Fruit fly (Drosophila melanogaster) whole organism, adult: ENCODE measurements around the gene Pdh.

Experiments
- CG7101 ChIP-seq: fragments of 200-800 bp; sonication (Bioruptor generic); optimal IDR thresholded peaks from 2 replicates; lab custom pipeline; 2018; ENCODE audit warnings: missing biosample characterization, mild to moderate bottlenecking, missing genetic modification characterization, moderate library complexity
- Clk ChIP-seq: fragments of 200-800 bp; sonication (Bioruptor generic); optimal IDR thresholded peaks from 2 replicates; lab custom pipeline; 2017; ENCODE audit warnings: missing biosample characterization, missing genetic modification characterization
- cic ChIP-seq: fragments of 200-800 bp; sonication (Bioruptor generic); optimal IDR thresholded peaks from 2 replicates; lab custom pipeline; 2017; ENCODE audit warnings: missing biosample characterization, mild to moderate bottlenecking, missing genetic modification characterization, moderate library complexity
- cnc ChIP-seq, 2 experiments: fragments of >200 bp; optimal IDR thresholded peaks; 2 replicates each; lab custom pipeline; 2017
- pad ChIP-seq: fragments of 200-800 bp; sonication (Bioruptor generic); optimal IDR thresholded peaks from 3 replicates; lab custom pipeline; 2017; ENCODE audit warnings: missing biosample characterization, missing genetic modification characterization, mild to moderate bottlenecking, moderate library complexity, missing genetic modification reagents

- no peak for TF ChIP-seq cnc (optimal IDR thresholded peaks at IDR 0.05; lab: Kevin White, UChicago)
- TF ChIP-seq Clk (GFP tag; lab: Kevin White, UChicago) = no peak
- no peak for TF ChIP-seq pad (GFP tag; lab: Kevin White, UChicago)
- TF ChIP-seq CG7101 (tag; lab: Kevin White, UChicago) = no peak
- TF ChIP-seq cic (GFP tag; lab: Kevin White, UChicago) = no peak
Measured at dm6 chr3L:16362119-16362653, 8.1 kb upstream of the Pdh start, which contains the start of gene Cpr72Ea.
